Worm (Caenorhabditis elegans): Measurements from ENCODE around the gene str-64.

Gene str-64

DNA sequence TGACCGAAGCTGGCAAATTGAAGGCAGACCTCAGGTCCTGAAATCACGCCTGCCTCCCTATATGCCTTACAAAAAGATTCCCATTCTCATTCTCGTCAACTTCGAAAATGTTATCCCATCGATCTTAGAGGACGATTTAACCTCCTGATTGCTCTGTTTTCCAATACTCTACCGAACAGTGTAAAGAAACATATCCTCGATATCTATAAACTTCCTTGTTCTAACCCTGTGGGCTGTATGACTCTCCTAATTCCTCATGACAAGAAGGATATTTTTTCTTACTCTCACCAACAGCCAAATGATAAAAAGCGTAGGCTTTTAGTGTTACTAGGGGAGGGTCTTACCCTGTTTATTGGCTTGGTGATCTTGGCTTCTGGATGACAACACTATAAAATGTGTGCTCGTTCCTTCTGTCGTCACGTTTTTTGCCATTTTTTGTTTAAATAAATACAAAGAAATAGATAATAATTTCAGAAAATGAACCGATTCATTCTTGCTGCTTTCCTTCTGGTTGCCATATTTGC lies 9.4 kb upstream of the str-64 start, which contains the start of gene T28A11.4:
TSS of gene T28A11.4 (plus strand) at position 474 of the 524 bp plus-strand sequence.
- no peak for TF ChIP-seq unc-62 (GFP tag; optimal IDR thresholded peaks at IDR 0.05)

ce11 chrV:3275033-3275432 lies 8.0 kb upstream of the str-64 start, which contains the start of gene T28A11.3:
Gene T28A11.3, plus strand, starts transcription at chrV:3275333.
- TF ChIP-seq unc-62 (GFP tag; optimal IDR thresholded peaks at IDR 0.05): no peak

DNA sequence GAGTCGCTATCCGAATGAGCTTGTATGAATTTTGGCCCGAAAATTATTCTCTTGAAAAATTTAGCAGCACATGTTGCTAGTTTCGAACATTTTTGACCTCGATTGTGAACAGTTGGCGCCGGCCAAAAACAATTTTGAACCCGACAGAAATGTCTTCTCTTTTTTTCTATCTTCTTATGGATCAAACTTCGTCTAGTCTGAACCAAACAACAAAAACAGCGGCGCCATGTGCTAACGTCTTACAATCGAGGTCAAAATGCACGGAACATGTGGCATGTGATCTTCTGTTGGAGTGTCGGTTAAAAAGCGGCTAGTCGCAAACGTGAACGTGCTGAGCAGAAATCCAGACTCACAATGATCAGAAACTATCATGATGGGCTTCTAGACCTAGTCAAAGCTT lies 6.9 kb upstream of the str-64 start:
- TF ChIP-seq unc-62 (GFP tag; optimal IDR thresholded peaks at IDR 0.05): no peak

DNA sequence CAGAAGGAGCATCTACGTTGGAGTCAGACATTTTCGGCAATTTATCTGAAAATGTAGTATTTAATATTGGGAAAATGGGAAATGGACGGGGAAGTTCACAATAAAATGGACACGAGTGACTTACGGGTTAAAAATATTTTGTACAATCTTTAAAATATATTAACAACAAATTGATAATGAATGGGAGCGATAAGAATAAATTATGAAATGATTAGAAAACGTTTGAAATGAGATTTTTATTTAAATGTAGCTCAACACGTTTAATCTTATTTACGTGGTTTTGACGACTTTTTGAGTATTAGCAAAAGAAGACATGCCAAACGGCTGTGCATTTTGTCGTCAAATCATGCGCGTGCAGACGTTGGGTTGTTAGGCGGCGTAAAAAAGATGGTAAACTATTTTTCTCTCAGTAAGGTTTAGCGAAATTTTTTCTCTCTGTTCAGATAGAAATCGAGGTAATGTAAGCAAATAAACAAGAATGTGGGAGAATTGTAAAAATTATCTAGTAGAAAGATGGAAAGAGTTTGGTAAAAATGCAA lies 4.9 kb upstream of the str-64 start, which contains the start of gene fbxa-64:
TSS of gene fbxa-64 (minus strand) at position 51 of the 539 bp plus-strand sequence.
- TF ChIP-seq unc-62 (GFP tag; optimal IDR thresholded peaks at IDR 0.05): no peak

- TF ChIP-seq unc-62 (GFP tag; optimal IDR thresholded peaks at IDR 0.05): no peak
Observed at ce11 chrV:3279138-3279537, 3.9 kb upstream of the str-64 start.

DNA sequence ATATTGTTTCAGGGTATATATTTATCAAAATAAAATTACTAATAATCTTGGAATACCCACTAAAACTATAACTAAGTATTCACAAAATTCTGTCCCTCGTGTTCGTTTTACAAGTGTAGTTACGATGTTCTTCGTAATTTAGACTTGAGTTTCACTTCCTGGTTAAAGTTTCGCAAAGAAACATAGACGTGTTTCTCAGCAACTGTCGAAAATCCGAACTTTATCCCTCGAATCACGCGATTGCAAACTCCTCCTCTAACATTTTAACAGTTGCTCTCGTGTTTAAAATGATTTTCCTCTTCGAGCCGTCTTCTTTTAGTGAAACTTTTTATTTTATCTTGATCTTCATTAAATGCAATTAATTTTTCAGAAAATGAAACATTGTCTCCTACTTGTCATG lies 3.0 kb upstream of the str-64 start, which contains the start of gene T28A11.2:
TSS of gene T28A11.2 (plus strand) at position 371 of the 400 bp plus-strand sequence.
- no peak for TF ChIP-seq unc-62 (GFP tag; optimal IDR thresholded peaks at IDR 0.05)

DNA sequence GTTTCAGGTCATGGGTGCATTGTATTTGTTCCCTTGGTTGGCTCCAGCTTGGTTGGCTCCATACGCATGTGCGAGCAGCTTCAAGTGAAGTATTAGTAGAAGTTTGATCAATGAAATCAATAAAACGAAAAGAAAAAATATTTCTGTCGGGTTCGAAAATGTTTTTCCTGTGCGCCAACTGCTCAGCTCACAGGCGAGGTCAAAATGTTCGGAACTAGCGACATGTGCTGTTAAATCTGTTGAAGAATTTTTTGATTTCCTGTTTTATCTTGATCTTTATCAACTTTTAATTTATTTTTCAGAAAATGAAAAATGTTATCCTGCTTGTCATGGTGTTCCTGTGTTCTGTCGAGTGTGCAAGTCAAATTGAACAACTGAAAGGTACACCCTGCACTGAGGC lies 1.5 kb upstream of the str-64 start, which contains the start of gene T28A11.25:
TSS of gene T28A11.25 (plus strand) at position 301 of the 400 bp plus-strand sequence.
- no peak for TF ChIP-seq unc-62 (GFP tag; optimal IDR thresholded peaks at IDR 0.05)

DNA sequence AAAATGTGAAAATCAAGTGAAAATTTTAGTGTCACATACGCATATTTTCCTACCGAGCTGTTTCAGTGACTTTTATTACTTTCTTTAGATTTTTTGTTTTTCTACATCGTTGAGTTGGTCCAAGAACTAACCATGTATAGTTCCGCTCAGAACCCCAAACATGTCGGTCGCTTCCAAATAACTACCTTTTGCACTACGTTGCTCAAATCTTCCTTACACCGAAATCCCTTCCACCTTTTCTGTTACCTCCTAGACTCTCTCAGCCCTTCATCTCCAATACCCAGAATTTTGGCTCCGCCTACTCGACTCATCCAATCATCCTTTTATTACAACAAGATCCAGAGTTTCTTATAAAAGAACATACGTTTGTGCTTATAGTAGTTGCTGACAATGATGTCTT lies 1.6 kb downstream of the str-64 start, which contains the start of gene F35F10.5:
TSS of gene F35F10.5 (plus strand) at position 301 of the 400 bp plus-strand sequence.
- no peak for TF ChIP-seq unc-62 (GFP tag; optimal IDR thresholded peaks at IDR 0.05)

DNA sequence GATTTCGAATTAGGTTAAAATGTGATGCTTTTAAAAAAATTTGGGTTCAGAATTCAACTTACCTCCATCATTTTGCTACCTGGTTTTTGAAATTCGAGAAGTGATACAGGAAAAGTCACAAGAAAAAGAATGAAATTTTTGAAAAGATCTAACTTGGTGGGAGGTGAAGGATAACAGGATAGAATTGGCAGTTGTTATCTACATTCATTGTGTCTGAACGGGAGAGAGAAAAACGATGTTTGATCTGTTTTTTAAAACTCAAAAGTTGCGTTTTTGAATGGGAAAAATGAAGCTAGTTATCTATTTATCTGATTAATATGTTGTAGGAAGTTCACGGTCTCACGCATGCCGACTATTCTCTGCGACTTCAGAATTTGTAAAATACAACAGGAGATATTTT lies 4.3 kb downstream of the str-64 start, which contains the start of gene F35F10.7:
TSS of gene F35F10.7 (minus strand) at position 101 of the 400 bp plus-strand sequence.
- no peak for TF ChIP-seq unc-62 (GFP tag; optimal IDR thresholded peaks at IDR 0.05)

ce11 chrV:3288134-3288533 lies 5.1 kb downstream of the str-64 start:
- no peak for TF ChIP-seq unc-62 (GFP tag; optimal IDR thresholded peaks at IDR 0.05)

- no peak for TF ChIP-seq unc-62 (GFP tag; optimal IDR thresholded peaks at IDR 0.05)
Observed at ce11 chrV:3289267-3289666, 6.2 kb downstream of the str-64 start, which contains the start of gene F35F10.6. Gene F35F10.6, minus strand, starts transcription at chrV:3289367.

ce11 chrV:3295368-3295767 lies 12.3 kb downstream of the str-64 start:
- TF ChIP-seq unc-62 (GFP tag; optimal IDR thresholded peaks at IDR 0.05): no peak

DNA sequence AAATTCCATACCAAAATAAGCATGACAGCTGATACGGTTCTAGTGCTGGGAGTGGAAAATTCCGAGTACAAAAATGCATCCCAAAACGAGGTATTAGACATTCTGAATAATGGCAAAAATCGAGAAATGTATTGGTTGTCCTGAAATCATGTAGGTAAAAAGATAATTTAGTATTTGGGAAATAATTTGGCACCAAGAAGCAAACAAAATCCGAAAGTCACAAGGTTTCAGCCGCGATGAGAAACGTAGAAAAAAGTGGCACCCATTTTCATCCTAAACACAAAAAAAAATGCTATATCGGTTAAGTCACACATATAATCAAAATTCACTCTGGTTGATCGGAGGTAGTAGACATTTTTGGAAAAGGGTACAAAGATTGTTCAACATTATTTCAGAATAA lies 14.7 kb downstream of the str-64 start, which contains the start of gene srx-122:
TSS of gene srx-122 (minus strand) at position 101 of the 400 bp plus-strand sequence.
- no peak for TF ChIP-seq unc-62 (GFP tag; optimal IDR thresholded peaks at IDR 0.05)

ce11 chrV:3299437-3299836 lies 16.4 kb downstream of the str-64 start:
- TF ChIP-seq unc-62 (GFP tag; optimal IDR thresholded peaks at IDR 0.05): no peak

DNA sequence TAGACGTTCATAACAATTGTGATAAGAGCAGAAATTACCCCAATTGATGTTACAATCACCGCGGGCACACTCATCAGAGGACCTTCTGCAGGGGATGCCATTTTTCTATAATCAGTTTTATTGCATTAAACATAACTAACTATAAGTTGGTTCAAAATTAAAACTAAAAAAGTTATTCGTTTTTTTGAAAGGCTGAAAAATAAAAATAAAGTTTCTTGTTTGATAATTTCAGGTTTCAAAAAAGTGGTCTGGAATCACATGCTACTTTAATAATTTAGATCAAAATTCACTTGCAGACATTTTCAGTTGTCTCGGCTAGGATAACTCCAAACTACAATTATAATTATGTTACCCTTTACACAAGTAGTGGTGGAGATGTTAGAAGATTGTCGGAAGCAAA lies 18.8 kb downstream of the str-64 start, which contains the start of gene srbc-1:
TSS of gene srbc-1 (minus strand) at position 101 of the 400 bp plus-strand sequence.
- TF ChIP-seq unc-62 (GFP tag; optimal IDR thresholded peaks at IDR 0.05): no peak

ce11 chrV:3308169-3308568 lies 25.1 kb downstream of the str-64 start, which contains the start of gene srbc-3:
Gene srbc-3, plus strand, starts transcription at chrV:3308469.
- no peak for TF ChIP-seq unc-62 (GFP tag; optimal IDR thresholded peaks at IDR 0.05)

Data from whole organism, dauer.